Fruit fly (Drosophila melanogaster) whole organism, embryonic: ENCODE results near the gene CG10874.

Source experiments
- Asciz ChIP-seq: fragments of 200-800 bp; sonication (Bioruptor generic); optimal IDR thresholded peaks from 2 replicates; lab custom pipeline; 2017; ENCODE audit warnings: missing biosample characterization, mild to moderate bottlenecking, missing genetic modification characterization, missing genetic modification reagents
- Awh ChIP-seq: fragments of 200-800 bp; sonication (Bioruptor generic); IDR thresholded peaks from 2 replicates; pipeline ENCODE4, ENCODE4 v1.3.6; 2022; ENCODE audit warnings: missing biosample characterization, missing genetic modification characterization
- CG10209 ChIP-seq: fragments of 200-800 bp; sonication (Bioruptor generic); optimal IDR thresholded peaks from 3 replicates; lab custom pipeline; 2017; ENCODE audit warnings: missing biosample characterization, mild to moderate bottlenecking, missing genetic modification characterization, missing genetic modification reagents
- CG11085 ChIP-seq: fragments of 200-800 bp; sonication (Bioruptor generic); IDR thresholded peaks from 2 replicates; pipeline ENCODE4 v1.3.6; 2022; ENCODE audit warnings: missing biosample characterization, missing genetic modification characterization
- CG11723 ChIP-seq: fragments of 200-800 bp; sonication (Bioruptor generic); optimal IDR thresholded peaks from 2 replicates; lab custom pipeline; 2017; ENCODE audit warnings: missing biosample characterization, mild to moderate bottlenecking, missing genetic modification characterization
- CG1233 ChIP-seq: fragments of 200-800 bp; sonication (Bioruptor generic); optimal IDR thresholded peaks from 4 replicates; lab custom pipeline; 2018; ENCODE audit warnings: missing biosample characterization, mild to moderate bottlenecking, missing genetic modification characterization
- CG13287 ChIP-seq: fragments of 200-800 bp; sonication (Bioruptor generic); IDR thresholded peaks from 2 replicates; pipeline ENCODE4 v1.3.6; 2022; ENCODE audit warnings: missing biosample characterization, missing genetic modification characterization; ENCODE audit not compliant: partially characterized antibody
- CG13424 ChIP-seq: fragments of 200-800 bp; sonication (Bioruptor generic); optimal IDR thresholded peaks from 2 replicates; lab custom pipeline; 2019; ENCODE audit warnings: missing biosample characterization, mild to moderate bottlenecking, missing genetic modification characterization, moderate library complexity
- CG1529 ChIP-seq: fragments of 200-800 bp; sonication (Bioruptor generic); optimal IDR thresholded peaks from 3 replicates; lab custom pipeline; 2018; ENCODE audit warnings: missing biosample characterization, missing genetic modification characterization
- CG15479 ChIP-seq: fragments of 200-800 bp; sonication (Bioruptor generic); optimal IDR thresholded peaks from 3 replicates; lab custom pipeline; 2019; ENCODE audit warnings: missing biosample characterization, mild to moderate bottlenecking, missing genetic modification characterization, moderate library complexity
- CG17359 ChIP-seq: fragments of 200-800 bp; sonication (Bioruptor generic); optimal IDR thresholded peaks from 3 replicates; lab custom pipeline; 2018; ENCODE audit warnings: missing biosample characterization, mild to moderate bottlenecking, missing genetic modification characterization, moderate library complexity
- CG18619 ChIP-seq: fragments of 200-800 bp; sonication (Bioruptor generic); optimal IDR thresholded peaks from 3 replicates; lab custom pipeline; 2017; ENCODE audit warnings: missing biosample characterization, mild to moderate bottlenecking, missing genetic modification characterization
- CG2875 ChIP-seq: fragments of 200-800 bp; sonication (Bioruptor generic); optimal IDR thresholded peaks from 2 replicates; lab custom pipeline; 2017; ENCODE audit warnings: missing biosample characterization, mild to moderate bottlenecking, missing genetic modification characterization, missing genetic modification reagents
- CG3065 ChIP-seq: fragments of 200-800 bp; sonication (Bioruptor generic); optimal IDR thresholded peaks from 2 replicates; lab custom pipeline; 2016; ENCODE audit warnings: missing biosample characterization, missing genetic modification characterization
- CG31388 ChIP-seq: fragments of 200-800 bp; sonication (Bioruptor generic); optimal IDR thresholded peaks from 2 replicates; lab custom pipeline; 2016; ENCODE audit warnings: missing biosample characterization, missing genetic modification characterization
- CG32532 ChIP-seq: fragments of 200-800 bp; sonication (Bioruptor generic); IDR thresholded peaks from 2 replicates; pipeline ENCODE4 v1.3.6; 2022; ENCODE audit warnings: missing biosample characterization, missing genetic modification characterization
- CG4854 ChIP-seq: fragments of 200-800 bp; sonication (Bioruptor generic); optimal IDR thresholded peaks from 2 replicates; lab custom pipeline; 2016; ENCODE audit warnings: missing biosample characterization, missing genetic modification characterization, inconsistent platforms
- CG8765 ChIP-seq: fragments of 200-800 bp; sonication (Bioruptor generic); IDR thresholded peaks from 2 replicates; pipeline ENCODE4 v1.3.6; 2022; ENCODE audit warnings: missing biosample characterization, missing genetic modification characterization
- CG8944 ChIP-seq: fragments of 200-800 bp; sonication (Bioruptor generic); optimal IDR thresholded peaks from 3 replicates; lab custom pipeline; 2016; ENCODE audit warnings: missing biosample characterization, missing genetic modification characterization
- CHES-1-like ChIP-seq: fragments of 200-800 bp; sonication (Bioruptor generic); optimal IDR thresholded peaks from 2 replicates; lab custom pipeline; 2016; ENCODE audit warnings: missing biosample characterization, missing genetic modification characterization
- D ChIP-seq, 2 experiments: fragments of 200-800 bp in 1 of 2; fragments of >200 bp in 1 of 2; sonication (Bioruptor generic) in 1 of 2; optimal IDR thresholded peaks; 2 replicates in 1 of 2; 3 replicates in 1 of 2; lab custom pipeline; 2017; ENCODE audit warnings: mild to moderate bottlenecking in 1 of 2, missing biosample characterization in 1 of 2, missing genetic modification characterization in 1 of 2, missing genetic modification reagents in 1 of 2
- Fer2 ChIP-seq: fragments of 200-800 bp; sonication (Bioruptor generic); optimal IDR thresholded peaks from 2 replicates; lab custom pipeline; 2018; ENCODE audit warnings: missing biosample characterization, mild to moderate bottlenecking, missing genetic modification characterization, moderate library complexity
- Mad ChIP-seq: fragments of 200-800 bp; sonication (Bioruptor generic); optimal IDR thresholded peaks from 2 replicates; lab custom pipeline; 2016; ENCODE audit warnings: missing biosample characterization, missing genetic modification characterization
- NC2α ChIP-seq: fragments of 200-800 bp; sonication (Bioruptor generic); optimal IDR thresholded peaks from 2 replicates; lab custom pipeline; 2016; ENCODE audit warnings: missing biosample characterization, missing genetic modification characterization
- Six4 ChIP-seq: fragments of 200-800 bp; sonication (Bioruptor generic); optimal IDR thresholded peaks from 2 replicates; lab custom pipeline; 2016; ENCODE audit warnings: missing biosample characterization, missing genetic modification characterization
- croc ChIP-seq: fragments of 200-800 bp; sonication (Bioruptor generic); conservative IDR thresholded peaks from 3 replicates; pipeline ENCODE4 v1.3.6; 2022; ENCODE audit warnings: missing biosample characterization, missing genetic modification characterization
- crol ChIP-seq: fragments of 200-800 bp; sonication (Bioruptor generic); IDR thresholded peaks from 2 replicates; pipeline ENCODE4 v1.3.6; 2022; ENCODE audit warnings: missing biosample characterization, missing genetic modification characterization
- fd102C ChIP-seq: fragments of 200-800 bp; sonication (Bioruptor generic); optimal IDR thresholded peaks from 2 replicates; lab custom pipeline; 2018; ENCODE audit warnings: missing biosample characterization, mild to moderate bottlenecking, missing genetic modification characterization, moderate library complexity
- fu2 ChIP-seq: fragments of 200-800 bp; sonication (Bioruptor generic); optimal IDR thresholded peaks from 2 replicates; lab custom pipeline; 2016; ENCODE audit warnings: missing biosample characterization, missing genetic modification characterization
- ham ChIP-seq: fragments of 200-800 bp; sonication (Bioruptor generic); IDR thresholded peaks from 2 replicates; pipeline ENCODE4 v1.3.6; 2022; ENCODE audit warnings: missing biosample characterization, missing genetic modification characterization
- ind ChIP-seq: fragments of 200-800 bp; sonication (Bioruptor generic); optimal IDR thresholded peaks from 3 replicates; lab custom pipeline; 2016; ENCODE audit warnings: missing biosample characterization, missing genetic modification characterization
- kah ChIP-seq: fragments of 200-800 bp; sonication (Bioruptor generic); optimal IDR thresholded peaks from 2 replicates; lab custom pipeline; 2018; ENCODE audit warnings: missing biosample characterization, mild to moderate bottlenecking, missing genetic modification characterization
- kni ChIP-seq: fragments of 200-800 bp; sonication (Bioruptor generic); optimal IDR thresholded peaks from 3 replicates; lab custom pipeline; 2017; ENCODE audit warnings: mild to moderate bottlenecking, missing biosample characterization, missing genetic modification reagents, missing genetic modification characterization
- mam ChIP-seq: fragments of 200-800 bp; sonication (Bioruptor generic); optimal IDR thresholded peaks from 3 replicates; lab custom pipeline; 2016; ENCODE audit warnings: missing biosample characterization, missing genetic modification characterization
- mirr ChIP-seq: fragments of 200-800 bp; sonication (Bioruptor generic); optimal IDR thresholded peaks from 3 replicates; lab custom pipeline; 2018; ENCODE audit warnings: missing biosample characterization, mild to moderate bottlenecking, missing genetic modification characterization
- nmo ChIP-seq: fragments of 200-800 bp; sonication (Bioruptor generic); optimal IDR thresholded peaks from 2 replicates; lab custom pipeline; 2018; ENCODE audit warnings: missing biosample characterization, mild to moderate bottlenecking, missing genetic modification characterization, moderate library complexity
- pb ChIP-seq: fragments of 200-800 bp; sonication (Bioruptor generic); optimal IDR thresholded peaks from 3 replicates; lab custom pipeline; 2016; ENCODE audit warnings: missing biosample characterization, missing genetic modification characterization
- pho ChIP-seq: fragments of 200-800 bp; sonication (Bioruptor generic); optimal IDR thresholded peaks from 2 replicates; lab custom pipeline; 2016; ENCODE audit warnings: missing biosample characterization, missing genetic modification characterization
- pnt ChIP-seq: fragments of 200-800 bp; sonication (Bioruptor generic); optimal IDR thresholded peaks from 3 replicates; lab custom pipeline; 2016; ENCODE audit warnings: missing biosample characterization, missing genetic modification characterization
- psq ChIP-seq: fragments of 200-800 bp; sonication (Bioruptor generic); optimal IDR thresholded peaks from 2 replicates; lab custom pipeline; 2017; ENCODE audit warnings: missing biosample characterization, missing genetic modification characterization
- pum ChIP-seq: fragments of 200-800 bp; sonication (Bioruptor generic); optimal IDR thresholded peaks from 2 replicates; lab custom pipeline; 2016; ENCODE audit warnings: missing biosample characterization, missing genetic modification characterization
- rib ChIP-seq: fragments of 200-800 bp; sonication (Bioruptor generic); IDR thresholded peaks from 2 replicates; pipeline ENCODE4 v1.3.6; 2022; ENCODE audit warnings: missing biosample characterization, missing genetic modification characterization
- sna ChIP-seq: fragments of 200-800 bp; sonication (Bioruptor generic); IDR thresholded peaks from 2 replicates; pipeline ENCODE4 v1.3.6; 2022; ENCODE audit warnings: missing biosample characterization, missing genetic modification characterization; ENCODE audit not compliant: partially characterized antibody
- tup ChIP-seq: fragments of 200-800 bp; sonication (Bioruptor generic); optimal IDR thresholded peaks from 2 replicates; lab custom pipeline; 2016; ENCODE audit warnings: missing biosample characterization, mild to moderate bottlenecking, missing genetic modification characterization, moderate library complexity
- vnd ChIP-seq: fragments of 200-800 bp; sonication (Bioruptor generic); IDR thresholded peaks from 3 replicates; pipeline ENCODE4 v1.3.6; 2022; ENCODE audit warnings: missing biosample characterization, missing genetic modification characterization; ENCODE audit not compliant: partially characterized antibody
- vvl ChIP-seq: fragments of 200-800 bp; sonication (Bioruptor generic); IDR thresholded peaks from 2 replicates; pipeline ENCODE4 v1.3.6; 2022; ENCODE audit warnings: missing biosample characterization, missing genetic modification characterization
- zf30C ChIP-seq: fragments of 200-800 bp; sonication (Bioruptor generic); optimal IDR thresholded peaks from 3 replicates; lab custom pipeline; 2018; ENCODE audit warnings: missing biosample characterization, mild to moderate bottlenecking, missing genetic modification characterization

CG10874 gene

DNA sequence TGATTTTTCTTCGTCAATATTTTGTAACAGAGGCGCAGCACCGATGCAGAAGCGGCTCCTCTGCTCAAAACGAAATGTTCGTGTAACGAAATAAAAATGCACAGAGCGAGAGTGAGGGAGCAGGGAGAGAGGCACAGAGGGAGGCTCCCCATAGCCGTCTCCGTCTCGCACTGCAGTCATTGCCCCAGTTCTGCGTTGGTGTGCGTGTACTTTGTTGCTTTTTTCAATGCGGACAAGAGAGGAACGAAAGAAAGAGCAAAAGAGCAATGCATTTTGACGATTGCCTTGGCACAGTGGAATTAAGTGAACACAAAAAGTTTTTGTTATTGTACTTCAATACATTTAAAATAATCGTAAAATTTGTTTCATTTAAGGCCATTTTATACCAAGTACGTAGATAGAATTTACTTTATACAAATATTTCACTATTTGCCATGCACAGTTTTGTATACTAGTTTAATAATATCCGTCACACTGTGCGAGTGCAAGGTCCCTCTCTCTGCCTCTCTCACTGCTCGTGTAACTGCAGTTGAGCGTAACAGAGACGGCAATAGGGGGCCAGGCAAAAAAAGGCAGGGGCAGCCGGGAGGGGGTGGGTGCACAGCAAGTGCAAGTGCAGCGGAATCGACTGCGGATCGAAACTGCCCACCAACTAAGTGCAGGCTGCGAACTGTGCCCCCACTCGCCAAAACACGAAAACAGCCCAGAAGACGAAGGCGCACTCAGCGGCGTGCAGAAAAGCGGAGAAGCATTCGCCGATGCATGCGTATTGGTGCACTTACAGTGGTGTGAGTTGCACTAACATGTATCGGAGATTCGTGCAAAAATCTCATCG is 10.0 kb upstream of the CG10874 start (continued):
- TF ChIP-seq CG1233 (peak; percentile 98), Mad (GFP tag; lab: Kevin White, UChicago) (peak; percentile 98), vnd (GFP tag; lab: Robert Waterston, UW) (peak; percentile 77), pum (GFP tag; lab: Kevin White, UChicago) (peak; percentile 99), rib (GFP tag; lab: Robert Waterston, UW) (peak; percentile 47; the same call in 1 of the 2 replicates), Asciz (GFP tag; lab: Kevin White, UChicago) (peak; percentile 100), nmo (peak; percentile 100), croc (GFP tag; lab: Robert Waterston, UW) (peak; percentile 100), CG4854 (GFP tag; lab: Kevin White, UChicago) (peak; percentile 96), mirr (GFP tag; lab: Kevin White, UChicago) (peak; percentile 8), pho (GFP tag; lab: Kevin White, UChicago) (peak; percentile 84), kni (peak; percentile 96), fd102C (GFP tag; lab: Kevin White, UChicago) (peak; percentile 99), NC2α (GFP tag; lab: Kevin White, UChicago) (peak; percentile 98), CG18619 (GFP tag; lab: Kevin White, UChicago) (peak; percentile 95), ind (GFP tag; lab: Kevin White, UChicago) (peak; percentile 97), crol (GFP tag; lab: Robert Waterston, UW) (peak; percentile 98), CG8944 (GFP tag; lab: Kevin White, UChicago) (peak; percentile 97), zf30C (GFP tag; lab: Kevin White, UChicago) (peak; percentile 3), CG32532 (GFP tag; lab: Robert Waterston, UW) (peak; percentile 85), CG13424 (tag; lab: Kevin White, UChicago) (peak; percentile 99), Fer2 (tag; lab: Kevin White, UChicago) (peak; percentile 72), ham (GFP tag; lab: Robert Waterston, UW) (0 out of 2 replicates have a peak, but pooled peaks have one; percentile 35), CG1529 (GFP tag; lab: Kevin White, UChicago) (peak; percentile 100), tup (GFP tag; lab: Kevin White, UChicago) (peak; percentile 94), CG11723 (GFP tag; lab: Kevin White, UChicago) (peak; percentile 97), CG8765 (GFP tag; lab: Robert Waterston, UW) (peak; percentile 99), mam (GFP tag; lab: Kevin White, UChicago) (peak; percentile 90), sna (GFP tag; lab: Robert Waterston, UW) (peak; percentile 80), CG3065 (GFP tag; lab: Kevin White, UChicago) (peak; percentile 96), pnt (GFP tag; lab: Kevin White, UChicago) (peak; percentile 98), CG15479 (GFP tag; lab: Kevin White, UChicago) (peak; percentile 81), fu2 (GFP tag; lab: Kevin White, UChicago) (peak; percentile 75), kah (GFP tag; lab: Kevin White, UChicago) (peak; percentile 96), CHES-1-like (GFP tag; lab: Kevin White, UChicago) (peak; percentile 95), D (optimal IDR thresholded peaks at IDR 0.05; lab: Kevin White, UChicago) (no peak), D (GFP tag; optimal IDR thresholded peaks at IDR 0.05; lab: Kevin White, UChicago) (peak; percentile 100), CG17359 (tag; lab: Kevin White, UChicago) (peak; percentile 100), Six4 (GFP tag; lab: Kevin White, UChicago) (peak; percentile 99), CG13287 (GFP tag; lab: Robert Waterston, UW) (no peak), vvl (peak; percentile 100), pb (GFP tag; lab: Kevin White, UChicago) (peak; percentile 94), Awh (peak; percentile 100), CG10209 (GFP tag; lab: Kevin White, UChicago) (peak; percentile 98), CG11085 (peak; percentile 89), CG2875 (GFP tag; lab: Kevin White, UChicago) (peak; percentile 100), CG31388 (GFP tag; lab: Kevin White, UChicago) (peak; percentile 98), psq (GFP tag; lab: Kevin White, UChicago) (peak; percentile 95)
- TF ChIP-seq, all 482 proteins: peak for 453
